Worm (Caenorhabditis elegans) whole organism, L4 larva: ENCODE data around the gene C04H4.1.

Source experiments
- F10B5.3 ChIP-seq: sonication (generic microtip); optimal IDR thresholded peaks from 2 replicates; lab custom pipeline; 2016; ENCODE audit warnings: mild to moderate bottlenecking, missing genetic modification characterization, missing compliant biosample characterization
- F26F4.8 ChIP-seq: fragments of 200-800 bp; sonication (Bioruptor generic); conservative IDR thresholded peaks from 2 replicates; pipeline ENCODE4 v1.3.6; 2022; ENCODE audit warnings: missing genetic modification characterization, missing compliant biosample characterization
- F37D6.2 ChIP-seq: sonication (generic microtip); optimal IDR thresholded peaks from 2 replicates; lab custom pipeline; 2016; ENCODE audit warnings: mild to moderate bottlenecking, missing genetic modification characterization, missing compliant biosample characterization
- F49E8.2 ChIP-seq: sonication (generic microtip); optimal IDR thresholded peaks from 2 replicates; lab custom pipeline; 2016; ENCODE audit warnings: missing compliant biosample characterization, mild to moderate bottlenecking, missing genetic modification characterization, borderline replicate concordance
- Y5F2A.4 ChIP-seq: fragments of 200-800 bp; sonication (Bioruptor generic); optimal IDR thresholded peaks from 2 replicates; lab custom pipeline; 2018; ENCODE audit warnings: mild to moderate bottlenecking, missing genetic modification characterization, missing compliant biosample characterization
- Y75B8A.6 ChIP-seq: fragments of 200-800 bp; sonication (Bioruptor generic); IDR thresholded peaks from 2 replicates; pipeline ENCODE4 v1.3.6; 2022; ENCODE audit warnings: missing genetic modification reagents, missing genetic modification characterization, missing compliant biosample characterization
- ZK337.2 ChIP-seq: fragments of 200-800 bp; sonication (Bioruptor generic); IDR thresholded peaks from 2 replicates; pipeline ENCODE4 v1.3.6; 2022; ENCODE audit warnings: missing genetic modification reagents, missing genetic modification characterization, missing compliant biosample characterization
- aha-1 ChIP-seq: fragments of 150-350 bp; peaks from one replicate; lab custom pipeline; 2014; ENCODE audit warnings: missing biosample characterization, missing genetic modification characterization
- ama-1 ChIP-seq: fragments of 150-350 bp; optimal IDR thresholded peaks from 2 replicates; lab custom pipeline; 2014; ENCODE audit warnings: inconsistent platforms, mixed read lengths
- attf-4 ChIP-seq: sonication (generic microtip); optimal IDR thresholded peaks from 3 replicates; lab custom pipeline; 2017; ENCODE audit warnings: missing biosample characterization, missing genetic modification characterization
- ceh-32 ChIP-seq: sonication (generic microtip); optimal IDR thresholded peaks from 2 replicates; lab custom pipeline; 2016; ENCODE audit warnings: mild to moderate bottlenecking, missing genetic modification characterization, missing compliant biosample characterization; ENCODE audit not compliant: poor library complexity
- ceh-44 ChIP-seq: fragments of 200-800 bp; sonication (Bioruptor generic); IDR thresholded peaks from 2 replicates; pipeline ENCODE4 v1.3.6; 2022; ENCODE audit warnings: missing genetic modification reagents, missing genetic modification characterization, missing compliant biosample characterization
- daf-16 ChIP-seq, 3 experiments: sonication (generic microtip); optimal IDR thresholded peaks; 2 replicates each; lab custom pipeline; 2016 to 2017; ENCODE audit warnings: missing genetic modification characterization in 3 of 3, missing genetic modification reagents in 3 of 3, mild to moderate bottlenecking in 2 of 3, missing compliant biosample characterization in 2 of 3, missing biosample characterization in 1 of 3, moderate library complexity in 1 of 3
- dmd-6 ChIP-seq: fragments of 200-800 bp; sonication (Bioruptor generic); IDR thresholded peaks from 2 replicates; pipeline ENCODE4 v1.3.6; 2022; ENCODE audit warnings: missing genetic modification reagents, missing genetic modification characterization, missing compliant biosample characterization
- dmd-8 ChIP-seq: fragments of 200-800 bp; sonication (Bioruptor generic); IDR thresholded peaks from 2 replicates; pipeline ENCODE4 v1.3.6; 2022; ENCODE audit warnings: missing genetic modification characterization, missing compliant biosample characterization
- dve-1 ChIP-seq: sonication (generic microtip); optimal IDR thresholded peaks from 2 replicates; lab custom pipeline; 2017; ENCODE audit warnings: antibody characterized with exemption, mild to moderate bottlenecking, missing genetic modification characterization, missing compliant biosample characterization; ENCODE audit not compliant: insufficient read depth
- egl-43 ChIP-seq: fragments of 200-800 bp; sonication (Bioruptor generic); IDR thresholded peaks from 2 replicates; pipeline ENCODE4 v1.3.6; 2022; ENCODE audit warnings: missing genetic modification reagents, missing genetic modification characterization, missing compliant biosample characterization
- fos-1 ChIP-seq: fragments of 150-350 bp; optimal IDR thresholded peaks from 2 replicates; lab custom pipeline; 2014; ENCODE audit warnings: missing biosample characterization, missing genetic modification characterization
- gei-8 ChIP-seq: fragments of 200-800 bp; sonication (Bioruptor generic); optimal IDR thresholded peaks from 2 replicates; lab custom pipeline; 2018; ENCODE audit warnings: mild to moderate bottlenecking, missing genetic modification characterization, missing compliant biosample characterization
- hlh-11 ChIP-seq: fragments of 200-800 bp; sonication (Bioruptor generic); optimal IDR thresholded peaks from 2 replicates; lab custom pipeline; 2018; ENCODE audit warnings: mild to moderate bottlenecking, missing genetic modification characterization, missing compliant biosample characterization
- lim-7 ChIP-seq: fragments of 200-800 bp; sonication (Bioruptor generic); IDR thresholded peaks from 2 replicates; pipeline ENCODE4 v1.3.6; 2022; ENCODE audit warnings: missing genetic modification characterization, missing compliant biosample characterization
- lir-3 ChIP-seq: sonication (generic microtip); optimal IDR thresholded peaks from 2 replicates; lab custom pipeline; 2016; ENCODE audit warnings: mild to moderate bottlenecking, missing genetic modification characterization, missing compliant biosample characterization
- madf-5 ChIP-seq, 2 experiments: fragments of 200-800 bp; sonication (Bioruptor generic); IDR thresholded peaks; 2 replicates each; pipeline ENCODE4 v1.3.6; 2022; ENCODE audit warnings: missing compliant biosample characterization in 2 of 2, missing genetic modification characterization in 2 of 2
- nhr-25 ChIP-seq: sonication (generic microtip); optimal IDR thresholded peaks from 2 replicates; lab custom pipeline; 2017; ENCODE audit warnings: missing genetic modification characterization, mild to moderate bottlenecking, missing compliant biosample characterization, antibody characterized with exemption, moderate library complexity, borderline replicate concordance; ENCODE audit not compliant: insufficient read depth
- nhr-28 ChIP-seq: fragments of 150-350 bp; optimal IDR thresholded peaks from 2 replicates; lab custom pipeline; 2014; ENCODE audit warnings: missing biosample characterization, missing genetic modification characterization
- nhr-41 ChIP-seq: fragments of 200-800 bp; sonication (Bioruptor generic); IDR thresholded peaks from 2 replicates; pipeline ENCODE4 v1.3.6; 2022; ENCODE audit warnings: missing genetic modification reagents, missing genetic modification characterization, missing compliant biosample characterization
- nhr-6 ChIP-seq: fragments of 150-350 bp; optimal IDR thresholded peaks from 2 replicates; lab custom pipeline; 2014; ENCODE audit warnings: missing biosample characterization, missing genetic modification characterization
- set-16 ChIP-seq: fragments of 200-800 bp; sonication (Bioruptor generic); IDR thresholded peaks from 2 replicates; pipeline ENCODE4 v1.3.6; 2022; ENCODE audit warnings: missing genetic modification reagents, missing genetic modification characterization, missing compliant biosample characterization
- tra-1 ChIP-seq: fragments of 200-800 bp; sonication (Bioruptor generic); IDR thresholded peaks from 2 replicates; pipeline ENCODE4 v1.3.6; 2022; ENCODE audit warnings: missing genetic modification reagents, missing genetic modification characterization, missing compliant biosample characterization

Gene C04H4.1

DNA sequence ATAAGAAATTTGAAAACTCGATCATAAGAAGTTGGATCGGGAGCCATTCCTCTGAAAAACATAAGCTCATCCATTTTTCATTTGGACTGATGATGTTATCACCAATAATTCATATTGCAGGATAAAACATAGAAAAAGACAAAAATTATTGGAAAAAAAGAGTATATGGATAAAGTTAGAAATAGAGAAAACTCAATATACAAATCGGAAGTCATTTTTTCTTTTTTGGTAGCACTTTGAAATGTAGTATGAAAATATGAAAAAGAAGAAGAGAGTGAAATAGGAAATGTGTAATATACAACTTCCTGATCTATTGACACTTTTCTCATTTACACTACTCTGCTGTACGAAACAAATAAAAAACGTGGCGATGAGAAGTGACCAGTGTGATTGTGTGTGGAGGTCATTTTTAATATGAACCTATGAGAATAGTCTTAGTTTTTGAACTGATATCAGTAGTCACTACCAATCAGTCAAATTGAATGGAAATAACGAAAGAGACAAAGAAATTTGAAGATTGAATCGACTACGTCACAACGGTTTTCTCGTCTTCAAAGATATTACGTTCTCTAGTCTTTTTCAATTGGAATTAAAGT is 11.7 kb upstream of the C04H4.1 start, which contains the start of gene ZK669.5:
Gene ZK669.5 (minus strand): TSS at position 51 of the 596 bp plus-strand sequence.
- no peak for TF ChIP-seq egl-43
- no peak for TF ChIP-seq F49E8.2 (tag; lab: Kevin White, UChicago)
- TF ChIP-seq Y5F2A.4 = no peak
- TF ChIP-seq hlh-11 (tag; lab: Kevin White, UChicago) = no peak
- TF ChIP-seq dmd-6 (GFP tag; lab: Robert Waterston, UW) = no peak
- no peak for TF ChIP-seq tra-1 (GFP tag; lab: Robert Waterston, UW)
- TF ChIP-seq nhr-28 (tag; lab: Kevin White, UChicago) = peak; percentile 38
- no peak for TF ChIP-seq set-16 (GFP tag; lab: Robert Waterston, UW)
- no peak for TF ChIP-seq nhr-25 (tag; lab: Kevin White, UChicago)

DNA sequence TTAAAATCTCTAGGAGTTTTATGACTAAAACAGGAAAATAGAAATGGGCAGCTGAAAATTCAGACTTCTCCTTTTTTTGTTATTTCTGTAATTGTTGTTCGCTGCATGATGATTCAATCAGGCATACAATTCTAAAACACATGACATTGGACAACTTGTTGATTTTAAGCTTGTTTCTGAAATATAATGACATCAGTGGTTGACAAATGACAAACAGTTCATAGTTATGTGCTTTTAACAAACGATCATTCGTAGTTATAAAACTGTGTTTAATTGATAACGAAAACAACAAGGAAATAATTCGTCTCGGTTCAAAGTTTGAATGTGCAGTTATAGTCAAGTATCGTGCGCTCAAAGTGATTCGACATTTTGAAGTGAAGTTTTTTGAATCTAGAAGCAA is 10.4 kb upstream of the C04H4.1 start:
- TF ChIP-seq daf-16 (GFP tag; optimal IDR thresholded peaks at IDR 0.05; lab: Kevin White, UChicago) (no peak), daf-16 (tag; optimal IDR thresholded peaks at IDR 0.05; lab: Kevin White, UChicago) (peak; percentile 89), dve-1 (tag; lab: Kevin White, UChicago) (peak; percentile 59), ceh-44 (GFP tag; lab: Robert Waterston, UW) (no peak)

DNA sequence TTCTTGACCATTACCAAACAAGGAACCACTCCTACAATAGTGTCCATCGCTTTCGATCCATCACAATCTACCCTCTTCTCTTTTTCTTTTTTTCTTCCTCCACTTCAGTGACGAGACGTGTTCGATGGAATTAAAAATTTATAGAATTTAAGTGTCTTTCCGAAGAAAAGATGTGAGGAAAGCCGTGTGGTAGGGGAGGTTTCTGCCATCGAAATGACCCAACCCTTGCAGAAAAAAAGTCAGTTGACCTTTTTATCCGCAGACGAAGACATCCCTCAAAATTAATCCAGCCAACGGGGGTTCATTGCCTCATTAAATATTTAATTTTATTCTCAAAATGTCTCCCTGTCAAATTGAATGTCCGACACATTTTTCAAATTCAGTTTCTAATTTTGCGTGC is 3.1 kb upstream of the C04H4.1 start:
- TF ChIP-seq F37D6.2 (tag; lab: Kevin White, UChicago) (no peak), ZK337.2 (GFP tag; lab: Robert Waterston, UW) (no peak), aha-1 (peak; percentile 85)
- TF ChIP-seq, all 104 proteins: peak for 1

DNA sequence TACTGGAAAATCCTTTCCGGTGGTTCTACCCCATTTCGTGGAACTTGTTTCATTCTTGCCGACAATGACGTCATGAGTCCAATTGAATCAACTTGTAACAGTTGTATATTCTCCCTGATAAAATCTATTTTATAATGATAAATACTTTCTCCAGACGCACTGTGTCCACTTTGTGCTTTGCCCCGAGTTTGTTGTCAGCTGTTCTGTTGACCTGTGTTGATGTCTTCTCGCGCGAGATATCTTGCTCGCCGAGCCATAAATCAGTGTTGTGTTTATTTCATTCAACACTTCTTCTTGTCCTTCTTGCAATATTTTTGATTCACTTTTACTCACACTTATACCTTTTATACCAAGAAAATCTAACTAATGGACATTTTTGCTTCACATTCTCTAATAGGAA is 3.5 kb downstream of the C04H4.1 start:
- TF ChIP-seq F10B5.3 (tag; lab: Kevin White, UChicago) (no peak), daf-16 (GFP tag; optimal IDR thresholded peaks at IDR 0.05; lab: Kevin White, UChicago) (peak in 1 of 2 experiments; percentile 52), daf-16 (tag; optimal IDR thresholded peaks at IDR 0.05; lab: Kevin White, UChicago) (no peak), aha-1 (peak; percentile 5)

DNA sequence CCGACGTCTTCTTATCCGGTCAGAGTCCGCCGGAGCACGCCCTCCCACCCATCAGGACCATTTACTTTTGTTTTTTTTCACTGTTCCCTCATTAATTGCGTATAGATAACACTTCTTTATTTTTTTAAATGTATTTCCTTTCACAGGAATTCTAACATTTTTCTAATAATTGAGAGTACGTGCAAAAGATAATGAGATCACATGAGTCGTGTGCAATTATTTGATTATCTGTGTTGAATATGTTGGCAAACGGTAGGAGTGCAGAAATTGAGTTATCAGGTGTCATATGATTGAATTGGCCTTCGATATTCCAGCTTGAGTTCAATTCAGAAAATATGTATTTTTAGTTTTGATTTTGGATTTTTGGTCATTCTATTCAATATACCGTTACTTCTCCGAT is 9.7 kb downstream of the C04H4.1 start:
- TF ChIP-seq fos-1 (tag; lab: Kevin White, UChicago) (no peak), ceh-32 (no peak), dmd-8 (GFP tag; lab: Robert Waterston, UW) (no peak), F26F4.8 (GFP tag; lab: Robert Waterston, UW) (no peak), lim-7 (no peak), lir-3 (tag; lab: Kevin White, UChicago) (no peak), dmd-6 (GFP tag; lab: Robert Waterston, UW) (no peak), nhr-25 (tag; lab: Kevin White, UChicago) (no peak), nhr-6 (tag; lab: Kevin White, UChicago) (no peak), attf-4 (tag; lab: Kevin White, UChicago) (no peak), Y75B8A.6 (GFP tag; lab: Robert Waterston, UW) (no peak), F10B5.3 (tag; lab: Kevin White, UChicago) (no peak), tra-1 (GFP tag; lab: Robert Waterston, UW) (no peak), madf-5 (GFP tag; IDR thresholded peaks at IDR 0.05; lab: Robert Waterston, UW) (no peak), ama-1 (no peak), nhr-41 (GFP tag; lab: Robert Waterston, UW) (no peak), gei-8 (GFP tag; lab: Kevin White, UChicago) (no peak), set-16 (GFP tag; lab: Robert Waterston, UW) (no peak)
